Worm (Caenorhabditis elegans) whole organism, mixed stage, embryonic: ENCODE data around the gene srh-207.

ENCODE experiments used
- M03D4.4 ChIP-seq: sonication (generic microtip); optimal IDR thresholded peaks from 2 replicates; lab custom pipeline; 2017; ENCODE audit warnings: mild to moderate bottlenecking, missing genetic modification characterization, missing compliant biosample characterization
- bed-3 ChIP-seq: fragments of 200-800 bp; sonication (Bioruptor generic); optimal IDR thresholded peaks from 3 replicates; lab custom pipeline; 2018; ENCODE audit warnings: mild to moderate bottlenecking, missing genetic modification characterization, moderate library complexity, missing compliant biosample characterization
- ceh-39 ChIP-seq: fragments of 150-350 bp; optimal IDR thresholded peaks from 2 replicates; lab custom pipeline; 2014; ENCODE audit warnings: missing biosample characterization, missing genetic modification characterization
- ceh-83 ChIP-seq: fragments of 200-800 bp; sonication (Bioruptor generic); optimal IDR thresholded peaks from 2 replicates; lab custom pipeline; 2018; ENCODE audit warnings: mild to moderate bottlenecking, missing genetic modification characterization, missing compliant biosample characterization
- ces-1 ChIP-seq: fragments of 150-350 bp; optimal IDR thresholded peaks from 2 replicates; lab custom pipeline; 2014; ENCODE audit warnings: missing biosample characterization, missing genetic modification reagents, missing genetic modification characterization
- cnd-1 ChIP-seq: fragments of 200-800 bp; sonication (Bioruptor generic); optimal IDR thresholded peaks from 2 replicates; lab custom pipeline; 2018; ENCODE audit warnings: mild to moderate bottlenecking, missing genetic modification characterization, missing compliant biosample characterization
- drap-1 ChIP-seq: fragments of 200-800 bp; sonication (Bioruptor generic); optimal IDR thresholded peaks from 3 replicates; lab custom pipeline; 2018; ENCODE audit warnings: mild to moderate bottlenecking, missing genetic modification characterization, missing compliant biosample characterization
- elt-1 ChIP-seq: sonication (generic microtip); optimal IDR thresholded peaks from 2 replicates; lab custom pipeline; 2017; ENCODE audit warnings: missing genetic modification characterization, mild to moderate bottlenecking, missing compliant biosample characterization, antibody characterized with exemption, moderate library complexity, borderline replicate concordance; ENCODE audit not compliant: insufficient read depth
- elt-3 ChIP-seq: fragments of 150-350 bp; optimal IDR thresholded peaks from 2 replicates; lab custom pipeline; 2014; ENCODE audit warnings: missing biosample characterization, missing genetic modification characterization
- ham-2 ChIP-seq: fragments of 200-800 bp; sonication (Bioruptor generic); optimal IDR thresholded peaks from 2 replicates; lab custom pipeline; 2018; ENCODE audit warnings: mild to moderate bottlenecking, missing genetic modification characterization, missing compliant biosample characterization
- hlh-1 ChIP-seq: fragments of 150-350 bp; optimal IDR thresholded peaks from 2 replicates; lab custom pipeline; 2014; ENCODE audit warnings: missing biosample characterization, missing genetic modification reagents, missing genetic modification characterization
- lin-13 ChIP-seq: fragments of 150-350 bp; optimal IDR thresholded peaks from 2 replicates; lab custom pipeline; 2014; ENCODE audit warnings: missing biosample characterization, missing genetic modification characterization
- lin-32 ChIP-seq: fragments of 200-800 bp; sonication (Bioruptor generic); optimal IDR thresholded peaks from 2 replicates; lab custom pipeline; 2018; ENCODE audit warnings: mild to moderate bottlenecking, missing genetic modification characterization, missing compliant biosample characterization
- lsy-2 ChIP-seq: fragments of 150-350 bp; optimal IDR thresholded peaks from 2 replicates; lab custom pipeline; 2014; ENCODE audit warnings: missing biosample characterization, missing genetic modification characterization
- mab-5 ChIP-seq: fragments of 150-350 bp; optimal IDR thresholded peaks from 2 replicates; lab custom pipeline; 2014; ENCODE audit warnings: missing biosample characterization, missing genetic modification characterization
- mep-1 ChIP-seq: fragments of 150-350 bp; optimal IDR thresholded peaks from 2 replicates; lab custom pipeline; 2017; ENCODE audit warnings: missing biosample characterization, missing genetic modification reagents, missing genetic modification characterization, inconsistent platforms
- mls-2 ChIP-seq: sonication (generic microtip); optimal IDR thresholded peaks from 2 replicates; lab custom pipeline; 2016; ENCODE audit warnings: mild to moderate bottlenecking, missing genetic modification characterization, moderate library complexity, missing compliant biosample characterization
- nhr-12 ChIP-seq: fragments of 150-350 bp; optimal IDR thresholded peaks from 2 replicates; lab custom pipeline; 2014; ENCODE audit warnings: missing biosample characterization, missing genetic modification characterization
- nhr-2 ChIP-seq: fragments of 150-350 bp; optimal IDR thresholded peaks from 2 replicates; lab custom pipeline; 2014; ENCODE audit warnings: missing biosample characterization, missing genetic modification characterization
- nhr-237 ChIP-seq: fragments of 150-350 bp; optimal IDR thresholded peaks from 2 replicates; lab custom pipeline; 2014; ENCODE audit warnings: missing biosample characterization, missing genetic modification characterization
- nhr-28 ChIP-seq: fragments of 150-350 bp; optimal IDR thresholded peaks from 2 replicates; lab custom pipeline; 2014; ENCODE audit warnings: missing biosample characterization, missing genetic modification characterization
- nhr-76 ChIP-seq: sonication (generic microtip); optimal IDR thresholded peaks from 2 replicates; lab custom pipeline; 2017; ENCODE audit warnings: missing biosample characterization, missing genetic modification characterization
- sem-2 ChIP-seq: fragments of 200-800 bp; sonication (Bioruptor generic); optimal IDR thresholded peaks from 2 replicates; lab custom pipeline; 2018; ENCODE audit warnings: mild to moderate bottlenecking, missing genetic modification characterization, missing compliant biosample characterization
- snpc-4 ChIP-seq: fragments of 150-350 bp; optimal IDR thresholded peaks from 2 replicates; lab custom pipeline; 2014; ENCODE audit warnings: missing biosample characterization, missing genetic modification characterization
- sptf-1 ChIP-seq: sonication (generic microtip); optimal IDR thresholded peaks from 2 replicates; lab custom pipeline; 2017; ENCODE audit warnings: mild to moderate bottlenecking, missing genetic modification characterization, moderate library complexity, missing compliant biosample characterization
- unc-120 ChIP-seq: sonication (generic microtip); optimal IDR thresholded peaks from 2 replicates; lab custom pipeline; 2017; ENCODE audit warnings: missing genetic modification characterization, missing compliant biosample characterization; ENCODE audit not compliant: poor library complexity, severe bottlenecking
- unc-39 ChIP-seq: fragments of 150-350 bp; optimal IDR thresholded peaks from 2 replicates; lab custom pipeline; 2014; ENCODE audit warnings: missing biosample characterization, missing genetic modification characterization
- unc-62 ChIP-seq: fragments of 150-350 bp; optimal IDR thresholded peaks from 2 replicates; lab custom pipeline; 2014; ENCODE audit warnings: missing biosample characterization, missing genetic modification reagents, missing genetic modification characterization
- zip-8 ChIP-seq: fragments of 150-350 bp; optimal IDR thresholded peaks from 2 replicates; lab custom pipeline; 2014; ENCODE audit warnings: missing biosample characterization, missing genetic modification characterization
- ztf-11 ChIP-seq: fragments of 150-350 bp; optimal IDR thresholded peaks from 2 replicates; lab custom pipeline; 2014; ENCODE audit warnings: missing biosample characterization, missing genetic modification characterization

The srh-207 gene

ce11 chrV:18389046-18389445, 21.0 kb downstream of the srh-207 start, which contains the start of the genes Y51A2B.4 and Y51A2B.5:
TSS of gene Y51A2B.4 (minus strand) at chrV:18389146.
TSS of gene Y51A2B.5 (plus strand) at chrV:18389277.
- TF ChIP-seq elt-3 (tag; lab: Kevin White, UChicago) = no peak
- no peak for TF ChIP-seq nhr-12
- no peak for TF ChIP-seq sptf-1
- no peak for TF ChIP-seq lsy-2
- TF ChIP-seq lin-13 (tag; lab: Kevin White, UChicago) = no peak
- no peak for TF ChIP-seq nhr-76 (tag; lab: Kevin White, UChicago)
- no peak for TF ChIP-seq ceh-39 (tag; lab: Kevin White, UChicago)
- TF ChIP-seq lin-32 (GFP tag; lab: Kevin White, UChicago) = no peak
- no peak for TF ChIP-seq M03D4.4
- TF ChIP-seq hlh-1 (tag; lab: Kevin White, UChicago) = no peak
- no peak for TF ChIP-seq unc-120 (tag; lab: Kevin White, UChicago)
- no peak for TF ChIP-seq ham-2 (GFP tag; lab: Kevin White, UChicago)
- TF ChIP-seq sem-2 (GFP tag; lab: Kevin White, UChicago) = no peak
- no peak for TF ChIP-seq elt-1 (tag; lab: Kevin White, UChicago)
- no peak for TF ChIP-seq ces-1 (GFP tag; lab: Kevin White, UChicago)
- TF ChIP-seq unc-39 (tag; lab: Kevin White, UChicago) = no peak
- TF ChIP-seq zip-8 = no peak

DNA sequence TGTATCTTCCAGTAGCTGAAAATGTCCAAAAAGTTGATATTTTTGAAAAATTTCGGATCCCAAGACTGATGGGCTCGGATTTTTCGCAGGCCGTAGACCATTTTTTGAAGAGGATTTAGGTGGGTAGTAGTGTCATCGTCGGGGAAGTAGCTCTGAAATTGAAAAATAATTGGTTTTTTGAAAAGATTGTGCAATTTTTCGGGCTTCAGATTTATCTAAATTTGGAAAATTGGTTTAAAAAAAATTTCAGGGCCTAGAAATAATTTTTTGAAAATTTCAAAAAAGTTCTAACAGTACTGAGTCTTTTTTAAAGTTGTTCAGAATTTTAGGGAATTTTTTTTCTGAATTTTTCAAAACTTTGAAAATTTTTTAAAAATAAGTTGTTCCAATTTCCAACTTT, 27.5 kb downstream of the srh-207 start, which contains the start of gene nhr-288:
TSS of gene nhr-288 (minus strand) at position 101 of the 400 bp plus-strand sequence.
- TF ChIP-seq nhr-28 (tag; lab: Kevin White, UChicago) (no peak), unc-39 (tag; lab: Kevin White, UChicago) (no peak), unc-120 (tag; lab: Kevin White, UChicago) (no peak), hlh-1 (tag; lab: Kevin White, UChicago) (no peak), nhr-237 (tag; lab: Kevin White, UChicago) (no peak), lin-32 (GFP tag; lab: Kevin White, UChicago) (no peak), bed-3 (GFP tag; lab: Kevin White, UChicago) (no peak), unc-62 (GFP tag; lab: Kevin White, UChicago) (no peak), mep-1 (no peak), nhr-76 (tag; lab: Kevin White, UChicago) (no peak), elt-3 (tag; lab: Kevin White, UChicago) (no peak), nhr-2 (tag; lab: Kevin White, UChicago) (no peak), zip-8 (no peak), lsy-2 (no peak), ceh-83 (no peak), mab-5 (tag; lab: Kevin White, UChicago) (no peak), lin-13 (tag; lab: Kevin White, UChicago) (no peak)

DNA sequence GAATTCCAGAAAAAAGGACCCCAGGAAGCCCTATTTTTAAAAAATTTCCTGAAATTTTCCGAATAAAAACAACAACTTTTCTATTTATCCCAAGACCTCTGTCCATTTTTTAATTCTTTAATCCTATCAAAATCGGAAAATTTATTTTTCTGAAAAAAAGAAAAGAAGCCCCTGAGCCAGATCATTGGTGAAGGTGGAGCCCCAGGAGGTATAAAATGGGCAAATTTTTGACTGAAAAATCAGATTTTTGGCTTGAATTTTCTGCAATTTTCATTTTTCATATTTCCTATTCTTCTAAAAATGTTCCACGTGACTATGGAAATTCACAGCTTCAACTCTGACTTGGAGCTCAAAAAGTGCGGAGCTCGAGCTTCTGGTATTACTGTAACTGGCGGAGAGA, 31.2 kb downstream of the srh-207 start, which contains the start of gene Y51A2B.8:
TSS of gene Y51A2B.8 (plus strand) at position 301 of the 400 bp plus-strand sequence.
- TF ChIP-seq unc-39 (tag; lab: Kevin White, UChicago) = no peak
- TF ChIP-seq lin-13 (tag; lab: Kevin White, UChicago) = no peak
- no peak for TF ChIP-seq ceh-39 (tag; lab: Kevin White, UChicago)
- no peak for TF ChIP-seq nhr-237 (tag; lab: Kevin White, UChicago)
- no peak for TF ChIP-seq ztf-11 (tag; lab: Kevin White, UChicago)
- no peak for TF ChIP-seq sptf-1
- TF ChIP-seq zip-8 = no peak
- TF ChIP-seq nhr-76 (tag; lab: Kevin White, UChicago) = no peak
- no peak for TF ChIP-seq unc-120 (tag; lab: Kevin White, UChicago)
- no peak for TF ChIP-seq lsy-2
- TF ChIP-seq mep-1 = no peak

ce11 chrV:18375551-18375950, 34.5 kb downstream of the srh-207 start:
- no peak for TF ChIP-seq snpc-4 (tag; lab: Kevin White, UChicago)
- no peak for TF ChIP-seq cnd-1 (tag; lab: Kevin White, UChicago)
- TF ChIP-seq lin-32 (GFP tag; lab: Kevin White, UChicago) = no peak
- TF ChIP-seq drap-1 (GFP tag; lab: Kevin White, UChicago) = no peak
- TF ChIP-seq ceh-39 (tag; lab: Kevin White, UChicago) = no peak
- no peak for TF ChIP-seq unc-62 (GFP tag; lab: Kevin White, UChicago)
- no peak for TF ChIP-seq elt-1 (tag; lab: Kevin White, UChicago)
- no peak for TF ChIP-seq nhr-12
- no peak for TF ChIP-seq sptf-1
- no peak for TF ChIP-seq unc-39 (tag; lab: Kevin White, UChicago)
- TF ChIP-seq nhr-76 (tag; lab: Kevin White, UChicago) = no peak
- no peak for TF ChIP-seq ztf-11 (tag; lab: Kevin White, UChicago)
- TF ChIP-seq elt-3 (tag; lab: Kevin White, UChicago) = no peak
- TF ChIP-seq mls-2 = no peak
- TF ChIP-seq lin-13 (tag; lab: Kevin White, UChicago) = no peak
